Fruit fly (Drosophila melanogaster) whole organism, embryonic: Measurements from ENCODE around the gene Rpt6R.

Source experiments
- Antp ChIP-seq: fragments of 200-800 bp; sonication (Bioruptor generic); optimal IDR thresholded peaks from 3 replicates; lab custom pipeline; 2016; ENCODE audit warnings: missing biosample characterization, missing genetic modification characterization
- CG10209 ChIP-seq: fragments of 200-800 bp; sonication (Bioruptor generic); optimal IDR thresholded peaks from 3 replicates; lab custom pipeline; 2017; ENCODE audit warnings: missing biosample characterization, mild to moderate bottlenecking, missing genetic modification characterization, missing genetic modification reagents
- CG10267 ChIP-seq: fragments of 200-800 bp; sonication (Bioruptor generic); optimal IDR thresholded peaks from 2 replicates; lab custom pipeline; 2018; ENCODE audit warnings: missing biosample characterization, mild to moderate bottlenecking, missing genetic modification characterization, moderate library complexity
- CG10321 ChIP-seq: fragments of 200-800 bp; sonication (Bioruptor generic); IDR thresholded peaks from 2 replicates; pipeline ENCODE4 v1.3.6; 2022; ENCODE audit warnings: missing biosample characterization, missing genetic modification characterization
- CG10543 ChIP-seq: fragments of 200-800 bp; sonication (Bioruptor generic); optimal IDR thresholded peaks from 3 replicates; lab custom pipeline; 2017; ENCODE audit warnings: missing biosample characterization, mild to moderate bottlenecking, missing genetic modification characterization, moderate library complexity
- CG12236 ChIP-seq: fragments of 200-800 bp; sonication (Bioruptor generic); optimal IDR thresholded peaks from 2 replicates; lab custom pipeline; 2016; ENCODE audit warnings: missing biosample characterization, missing genetic modification characterization
- CG12299 ChIP-seq: fragments of 200-800 bp; sonication (Bioruptor generic); optimal IDR thresholded peaks from 2 replicates; lab custom pipeline; 2018; ENCODE audit warnings: missing biosample characterization, mild to moderate bottlenecking, missing genetic modification characterization
- CG12942 ChIP-seq: fragments of 200-800 bp; sonication (Bioruptor generic); optimal IDR thresholded peaks from 3 replicates; lab custom pipeline; 2016; ENCODE audit warnings: missing biosample characterization, missing genetic modification characterization
- CG13775 ChIP-seq: fragments of 200-800 bp; sonication (Bioruptor generic); optimal IDR thresholded peaks from 3 replicates; lab custom pipeline; 2017; ENCODE audit warnings: missing biosample characterization, mild to moderate bottlenecking, missing genetic modification characterization
- CG17829 ChIP-seq: fragments of 200-800 bp; optimal IDR thresholded peaks from 2 replicates; lab custom pipeline; 2019; ENCODE audit warnings: missing biosample characterization, mild to moderate bottlenecking, missing genetic modification characterization, moderate library complexity
- CG1832 ChIP-seq: fragments of 200-800 bp; sonication (Bioruptor generic); optimal IDR thresholded peaks from 2 replicates; lab custom pipeline; 2017; ENCODE audit warnings: missing biosample characterization, mild to moderate bottlenecking, missing genetic modification characterization, inconsistent platforms
- CG18764 ChIP-seq: fragments of 200-800 bp; sonication (Bioruptor generic); optimal IDR thresholded peaks from 3 replicates; lab custom pipeline; 2016; ENCODE audit warnings: missing biosample characterization, missing genetic modification characterization
- CG2875 ChIP-seq: fragments of 200-800 bp; sonication (Bioruptor generic); optimal IDR thresholded peaks from 2 replicates; lab custom pipeline; 2017; ENCODE audit warnings: missing biosample characterization, mild to moderate bottlenecking, missing genetic modification characterization, missing genetic modification reagents
- CG30431 ChIP-seq: fragments of 200-800 bp; sonication (Bioruptor generic); optimal IDR thresholded peaks from 2 replicates; lab custom pipeline; 2017; ENCODE audit warnings: missing biosample characterization, missing genetic modification characterization
- CG31441 ChIP-seq: fragments of 200-800 bp; sonication (Bioruptor generic); IDR thresholded peaks from 2 replicates; pipeline ENCODE4 v1.3.6; 2022; ENCODE audit warnings: missing biosample characterization, missing genetic modification characterization
- CG3163 ChIP-seq: fragments of 200-800 bp; sonication (Bioruptor generic); optimal IDR thresholded peaks from 3 replicates; lab custom pipeline; 2016; ENCODE audit warnings: missing biosample characterization, missing genetic modification characterization
- CG32772 ChIP-seq: fragments of 200-800 bp; sonication (Bioruptor generic); IDR thresholded peaks from 2 replicates; pipeline ENCODE4 v1.3.6; 2022; ENCODE audit warnings: missing biosample characterization, missing genetic modification characterization
- CG42726 ChIP-seq: fragments of 200-800 bp; sonication (Bioruptor generic); IDR thresholded peaks from 2 replicates; pipeline ENCODE4 v1.3.6; 2022; ENCODE audit warnings: missing biosample characterization, missing genetic modification characterization; ENCODE audit not compliant: partially characterized antibody
- CG6689 ChIP-seq: fragments of 200-800 bp; sonication (Bioruptor generic); IDR thresholded peaks from 2 replicates; pipeline ENCODE4 v1.3.6; 2022; ENCODE audit warnings: missing biosample characterization, missing genetic modification characterization
- CG8359 ChIP-seq: fragments of 200-800 bp; sonication (Bioruptor generic); optimal IDR thresholded peaks from 2 replicates; lab custom pipeline; 2017; ENCODE audit warnings: missing biosample characterization, mild to moderate bottlenecking, missing genetic modification characterization, borderline replicate concordance
- CG8388 ChIP-seq: fragments of 200-800 bp; sonication (Bioruptor generic); optimal IDR thresholded peaks from 2 replicates; lab custom pipeline; 2019; ENCODE audit warnings: missing biosample characterization, mild to moderate bottlenecking, missing genetic modification characterization, moderate library complexity
- CG8924 ChIP-seq: fragments of 200-800 bp; optimal IDR thresholded peaks from 3 replicates; lab custom pipeline; 2019; ENCODE audit warnings: missing biosample characterization, mild to moderate bottlenecking, missing genetic modification characterization, moderate library complexity
- CG9797 ChIP-seq: fragments of 200-800 bp; sonication (Bioruptor generic); optimal IDR thresholded peaks from 3 replicates; lab custom pipeline; 2018; ENCODE audit warnings: missing biosample characterization, mild to moderate bottlenecking, missing genetic modification characterization
- E2f2 ChIP-seq: fragments of 200-800 bp; sonication (Bioruptor generic); IDR thresholded peaks from 2 replicates; pipeline ENCODE4 v1.3.6; 2022; ENCODE audit warnings: missing biosample characterization, missing genetic modification characterization
- Gsc ChIP-seq: fragments of 200-800 bp; sonication (Bioruptor generic); IDR thresholded peaks from 2 replicates; pipeline ENCODE4 v1.3.6; 2022; ENCODE audit warnings: missing biosample characterization, missing genetic modification characterization
- Gug ChIP-seq: fragments of 200-800 bp; sonication (Bioruptor generic); IDR thresholded peaks from 4 replicates; pipeline ENCODE4 v1.3.6; 2022; ENCODE audit warnings: missing biosample characterization, missing genetic modification characterization
- H15 ChIP-seq: fragments of 200-800 bp; sonication (Bioruptor generic); IDR thresholded peaks from 3 replicates; pipeline ENCODE4 v1.3.6; 2022; ENCODE audit warnings: missing biosample characterization, missing genetic modification characterization
- Kr ChIP-seq: fragments of 200-800 bp; sonication (Bioruptor generic); optimal IDR thresholded peaks from 2 replicates; lab custom pipeline; 2017; ENCODE audit warnings: missing biosample characterization, mild to moderate bottlenecking, missing genetic modification characterization
- Xbp1 ChIP-seq: fragments of 200-800 bp; sonication (Bioruptor generic); optimal IDR thresholded peaks from 3 replicates; lab custom pipeline; 2016; ENCODE audit warnings: missing biosample characterization, mild to moderate bottlenecking, missing genetic modification characterization
- ash1 ChIP-seq: fragments of 200-800 bp; sonication (Bioruptor generic); optimal IDR thresholded peaks from 2 replicates; lab custom pipeline; 2018; ENCODE audit warnings: missing biosample characterization, mild to moderate bottlenecking, missing genetic modification characterization
- bsh ChIP-seq, 2 experiments: fragments of 200-800 bp; sonication (Bioruptor generic); optimal IDR thresholded peaks; 2 replicates each; lab custom pipeline; 2017 to 2018; ENCODE audit warnings: mild to moderate bottlenecking in 2 of 2, missing biosample characterization in 2 of 2, missing genetic modification characterization in 2 of 2, moderate library complexity in 1 of 2
- crol ChIP-seq: fragments of 200-800 bp; sonication (Bioruptor generic); IDR thresholded peaks from 2 replicates; pipeline ENCODE4 v1.3.6; 2022; ENCODE audit warnings: missing biosample characterization, missing genetic modification characterization
- cwo ChIP-seq: fragments of 200-800 bp; sonication (Bioruptor generic); optimal IDR thresholded peaks from 3 replicates; lab custom pipeline; 2017; ENCODE audit warnings: missing biosample characterization, missing genetic modification characterization, mild to moderate bottlenecking, moderate library complexity, missing genetic modification reagents
- eve ChIP-seq, 2 experiments: fragments of >200 bp; optimal IDR thresholded peaks; 2 replicates each; lab custom pipeline; 2017; ENCODE audit warnings: missing biosample characterization in 2 of 2, missing genetic modification characterization in 2 of 2
- ewg ChIP-seq: fragments of 200-800 bp; sonication (Bioruptor generic); optimal IDR thresholded peaks from 3 replicates; lab custom pipeline; 2017; ENCODE audit warnings: mild to moderate bottlenecking, missing biosample characterization, missing genetic modification reagents, missing genetic modification characterization
- exex ChIP-seq: fragments of 200-800 bp; sonication (Bioruptor generic); optimal IDR thresholded peaks from 4 replicates; lab custom pipeline; 2018; ENCODE audit warnings: missing biosample characterization, mild to moderate bottlenecking, missing genetic modification characterization, moderate library complexity
- ftz-f1 ChIP-seq: fragments of 200-800 bp; sonication (Bioruptor generic); optimal IDR thresholded peaks from 2 replicates; lab custom pipeline; 2016; ENCODE audit warnings: missing biosample characterization, missing genetic modification characterization
- gro ChIP-seq: fragments of 200-800 bp; sonication (Bioruptor generic); optimal IDR thresholded peaks from 2 replicates; lab custom pipeline; 2016; ENCODE audit warnings: missing biosample characterization, missing genetic modification characterization
- hkb ChIP-seq, 2 experiments: fragments of 200-800 bp in 1 of 2; fragments of >200 bp in 1 of 2; sonication (Bioruptor generic) in 1 of 2; IDR thresholded peaks in 1 of 2; optimal IDR thresholded peaks in 1 of 2; 2 replicates each; pipeline versions ENCODE4 v1.3.6 to Lab custom; 2017 to 2022; ENCODE audit warnings: missing biosample characterization in 1 of 2, missing genetic modification characterization in 1 of 2
- nau ChIP-seq: fragments of 200-800 bp; sonication (Bioruptor generic); optimal IDR thresholded peaks from 3 replicates; lab custom pipeline; 2017; ENCODE audit warnings: missing biosample characterization, mild to moderate bottlenecking, missing genetic modification characterization, missing genetic modification reagents
- otp ChIP-seq: fragments of 200-800 bp; sonication (Bioruptor generic); IDR thresholded peaks from 3 replicates; pipeline ENCODE4, ENCODE4 v1.3.6; 2022; ENCODE audit warnings: missing biosample characterization, missing genetic modification characterization
- rib ChIP-seq: fragments of 200-800 bp; sonication (Bioruptor generic); IDR thresholded peaks from 2 replicates; pipeline ENCODE4 v1.3.6; 2022; ENCODE audit warnings: missing biosample characterization, missing genetic modification characterization
- salm ChIP-seq: fragments of 200-800 bp; sonication (Bioruptor generic); optimal IDR thresholded peaks from 2 replicates; lab custom pipeline; 2018; ENCODE audit warnings: missing biosample characterization, mild to moderate bottlenecking, missing genetic modification characterization
- sd ChIP-seq: fragments of 200-800 bp; sonication (Bioruptor generic); optimal IDR thresholded peaks from 3 replicates; lab custom pipeline; 2018; ENCODE audit warnings: missing biosample characterization, mild to moderate bottlenecking, missing genetic modification characterization, moderate library complexity
- sens ChIP-seq: fragments of 200-800 bp; sonication (Bioruptor generic); peaks from one replicate; lab custom pipeline; 2016; ENCODE audit warnings: missing biosample characterization, missing genetic modification characterization
- sr ChIP-seq: fragments of 200-800 bp; sonication (Bioruptor generic); IDR thresholded peaks from 3 replicates; pipeline ENCODE4 v1.3.6; 2022; ENCODE audit warnings: missing biosample characterization, missing genetic modification characterization
- twi ChIP-seq: fragments of 200-800 bp; optimal IDR thresholded peaks from 2 replicates; lab custom pipeline; 2019; ENCODE audit warnings: missing biosample characterization, mild to moderate bottlenecking, missing genetic modification characterization, moderate library complexity
- wor ChIP-seq: fragments of 200-800 bp; sonication (Bioruptor generic); IDR thresholded peaks from 2 replicates; pipeline ENCODE4 v1.3.6; 2022; ENCODE audit warnings: missing biosample characterization, missing genetic modification characterization
- yki ChIP-seq: fragments of >200 bp; optimal IDR thresholded peaks from 3 replicates; lab custom pipeline; 2018

Rpt6R gene

dm6 chr3R:30563260-30564080 is 20.0 kb downstream of the Rpt6R start (continued):
- TF ChIP-seq CG1832 (GFP tag; lab: Kevin White, UChicago) (no peak), CG42726 (GFP tag; lab: Robert Waterston, UW) (no peak; the same call in 1 of the 2 replicates), CG30431 (no peak), crol (peak; percentile 60; the same call in 1 of the 2 replicates), CG6689 (GFP tag; lab: Robert Waterston, UW) (no peak), nau (GFP tag; lab: Kevin White, UChicago) (peak; percentile 2), gro (GFP tag; lab: Kevin White, UChicago) (no peak), ftz-f1 (GFP tag; lab: Kevin White, UChicago) (peak; percentile 35), bsh (GFP tag; optimal IDR thresholded peaks at IDR 0.05; lab: Kevin White, UChicago) (peak in 1 of 2 experiments; percentile 3), CG8359 (GFP tag; lab: Kevin White, UChicago) (no peak), yki (lab: Kevin White, UChicago) (peak; percentile 57), CG3163 (peak; percentile 95), CG10321 (GFP tag; lab: Robert Waterston, UW) (no peak), cwo (no peak), otp (no peak), CG17829 (tag; lab: Kevin White, UChicago) (no peak), CG12236 (GFP tag; lab: Kevin White, UChicago) (no peak), hkb (optimal IDR thresholded peaks at IDR 0.05; lab: Kevin White, UChicago) (no peak), hkb (GFP tag; IDR thresholded peaks at IDR 0.05; lab: Robert Waterston, UW) (0 out of 2 replicates have a peak, but pooled peaks have one; percentile 31), sens (GFP tag; lab: Kevin White, UChicago) (peak; percentile 52), CG2875 (no peak), Antp (GFP tag; lab: Kevin White, UChicago) (no peak), sr (no peak), H15 (GFP tag; lab: Robert Waterston, UW) (no peak), rib (GFP tag; lab: Robert Waterston, UW) (no peak), CG9797 (GFP tag; lab: Kevin White, UChicago) (no peak), E2f2 (GFP tag; lab: Robert Waterston, UW) (peak; percentile 5; the same call in 1 of the 2 replicates), salm (tag; lab: Kevin White, UChicago) (no peak), Kr (GFP tag; lab: Kevin White, UChicago) (no peak), Xbp1 (GFP tag; lab: Kevin White, UChicago) (no peak), CG32772 (no peak), CG12299 (tag; lab: Kevin White, UChicago) (peak; percentile 76), ewg (GFP tag; lab: Kevin White, UChicago) (peak; percentile 19), twi (tag; lab: Kevin White, UChicago) (no peak), CG18764 (GFP tag; lab: Kevin White, UChicago) (no peak), eve (GFP tag; optimal IDR thresholded peaks at IDR 0.05; lab: Kevin White, UChicago) (peak in 1 of 2 experiments; percentile 71), CG13775 (no peak), CG12942 (GFP tag; lab: Kevin White, UChicago) (no peak), CG10267 (tag; lab: Kevin White, UChicago) (no peak), Gug (GFP tag; lab: Robert Waterston, UW) (no peak), sd (tag; lab: Kevin White, UChicago) (no peak), ash1 (GFP tag; lab: Kevin White, UChicago) (no peak), CG31441 (GFP tag; lab: Robert Waterston, UW) (no peak), wor (no peak), CG10543 (GFP tag; lab: Kevin White, UChicago) (peak; percentile 20), exex (no peak), CG10209 (no peak), CG8388 (GFP tag; lab: Kevin White, UChicago) (no peak), CG8924 (tag; lab: Kevin White, UChicago) (peak; percentile 82), Gsc (GFP tag; lab: Robert Waterston, UW) (no peak)
